Fruit fly (Drosophila melanogaster) whole organism, embryonic: Measurements from ENCODE around the gene RpL6.

ENCODE experiments used
- Asciz ChIP-seq: fragments of 200-800 bp; sonication (Bioruptor generic); optimal IDR thresholded peaks from 2 replicates; lab custom pipeline; 2017; ENCODE audit warnings: missing biosample characterization, mild to moderate bottlenecking, missing genetic modification characterization, missing genetic modification reagents
- CG10274 ChIP-seq: fragments of 200-800 bp; sonication (Bioruptor generic); optimal IDR thresholded peaks from 3 replicates; lab custom pipeline; 2017; ENCODE audit warnings: missing biosample characterization, mild to moderate bottlenecking, missing genetic modification characterization
- CG10366 ChIP-seq: fragments of 200-800 bp; sonication (Bioruptor generic); IDR thresholded peaks from 2 replicates; pipeline ENCODE4 v1.3.6; 2022; ENCODE audit warnings: missing biosample characterization, missing genetic modification characterization
- CG10462 ChIP-seq: fragments of 200-800 bp; sonication (Bioruptor generic); optimal IDR thresholded peaks from 2 replicates; lab custom pipeline; 2016; ENCODE audit warnings: missing biosample characterization, missing genetic modification characterization
- CG10565 ChIP-seq: fragments of 200-800 bp; sonication (Bioruptor generic); optimal IDR thresholded peaks from 3 replicates; lab custom pipeline; 2016; ENCODE audit warnings: missing biosample characterization, mild to moderate bottlenecking, missing genetic modification characterization
- CG11093 ChIP-seq: fragments of 200-800 bp; sonication (Bioruptor generic); IDR thresholded peaks from 3 replicates; pipeline ENCODE4 v1.3.6; 2022; ENCODE audit warnings: missing biosample characterization, missing genetic modification characterization
- CG11504 ChIP-seq: fragments of 200-800 bp; sonication (Bioruptor generic); optimal IDR thresholded peaks from 3 replicates; lab custom pipeline; 2019; ENCODE audit warnings: missing biosample characterization, mild to moderate bottlenecking, missing genetic modification characterization, moderate library complexity
- CG12104 ChIP-seq: fragments of 200-800 bp; sonication (Bioruptor generic); optimal IDR thresholded peaks from 3 replicates; lab custom pipeline; 2016; ENCODE audit warnings: missing biosample characterization, missing genetic modification characterization
- CG14710 ChIP-seq: fragments of 200-800 bp; sonication (Bioruptor generic); optimal IDR thresholded peaks from 3 replicates; lab custom pipeline; 2019; ENCODE audit warnings: missing biosample characterization, mild to moderate bottlenecking, missing genetic modification characterization, moderate library complexity
- CG15696 ChIP-seq: fragments of 200-800 bp; sonication (Bioruptor generic); optimal IDR thresholded peaks from 2 replicates; lab custom pipeline; 2019; ENCODE audit warnings: missing biosample characterization, mild to moderate bottlenecking, missing genetic modification characterization, moderate library complexity
- CG17385 ChIP-seq: fragments of 200-800 bp; sonication (Bioruptor generic); optimal IDR thresholded peaks from 3 replicates; lab custom pipeline; 2018; ENCODE audit warnings: missing biosample characterization, mild to moderate bottlenecking, missing genetic modification characterization
- CG18262 ChIP-seq: fragments of 200-800 bp; optimal IDR thresholded peaks from 3 replicates; lab custom pipeline; 2019; ENCODE audit warnings: missing biosample characterization, mild to moderate bottlenecking, missing genetic modification characterization, moderate library complexity
- CG18476 ChIP-seq: fragments of 200-800 bp; sonication (Bioruptor generic); optimal IDR thresholded peaks from 2 replicates; lab custom pipeline; 2016; ENCODE audit warnings: missing biosample characterization, mild to moderate bottlenecking, missing genetic modification characterization
- CG2129 ChIP-seq: fragments of 200-800 bp; sonication (Bioruptor generic); IDR thresholded peaks from 2 replicates; pipeline ENCODE4 v1.3.6; 2022; ENCODE audit warnings: missing biosample characterization, missing genetic modification characterization; ENCODE audit not compliant: partially characterized antibody
- CG30403 ChIP-seq: fragments of 200-800 bp; sonication (Bioruptor generic); optimal IDR thresholded peaks from 3 replicates; lab custom pipeline; 2016; ENCODE audit warnings: missing biosample characterization, missing genetic modification characterization
- CG31365 ChIP-seq: fragments of 200-800 bp; sonication (Bioruptor generic); optimal IDR thresholded peaks from 2 replicates; lab custom pipeline; 2018; ENCODE audit warnings: missing biosample characterization, mild to moderate bottlenecking, missing genetic modification characterization
- CG32532 ChIP-seq: fragments of 200-800 bp; sonication (Bioruptor generic); IDR thresholded peaks from 2 replicates; pipeline ENCODE4 v1.3.6; 2022; ENCODE audit warnings: missing biosample characterization, missing genetic modification characterization
- CG34224 ChIP-seq: fragments of 200-800 bp; sonication (Bioruptor generic); IDR thresholded peaks from 3 replicates; pipeline ENCODE4 v1.3.6; 2022; ENCODE audit warnings: missing biosample characterization, missing genetic modification characterization; ENCODE audit not compliant: partially characterized antibody
- CG4424 ChIP-seq: fragments of 200-800 bp; sonication (Bioruptor generic); optimal IDR thresholded peaks from 3 replicates; lab custom pipeline; 2016; ENCODE audit warnings: missing biosample characterization, missing genetic modification characterization
- CG5953 ChIP-seq: fragments of 200-800 bp; sonication (Bioruptor generic); IDR thresholded peaks from 2 replicates; pipeline ENCODE4 v1.3.6; 2022; ENCODE audit warnings: missing biosample characterization, missing genetic modification characterization
- CG6813 ChIP-seq: fragments of 200-800 bp; sonication (Bioruptor generic); optimal IDR thresholded peaks from 2 replicates; lab custom pipeline; 2017; ENCODE audit warnings: missing biosample characterization, missing genetic modification characterization, mild to moderate bottlenecking, moderate library complexity, missing genetic modification reagents
- D ChIP-seq, 2 experiments: fragments of 200-800 bp in 1 of 2; fragments of >200 bp in 1 of 2; sonication (Bioruptor generic) in 1 of 2; optimal IDR thresholded peaks; 2 replicates in 1 of 2; 3 replicates in 1 of 2; lab custom pipeline; 2017; ENCODE audit warnings: mild to moderate bottlenecking in 1 of 2, missing biosample characterization in 1 of 2, missing genetic modification characterization in 1 of 2, missing genetic modification reagents in 1 of 2
- Doc3 ChIP-seq: fragments of 200-800 bp; sonication (Bioruptor generic); IDR thresholded peaks from 3 replicates; pipeline ENCODE4 v1.3.6; 2022; ENCODE audit warnings: missing biosample characterization, missing genetic modification characterization; ENCODE audit not compliant: partially characterized antibody
- HHEX ChIP-seq: fragments of 200-800 bp; sonication (Bioruptor generic); optimal IDR thresholded peaks from 3 replicates; lab custom pipeline; 2017; ENCODE audit warnings: missing biosample characterization, mild to moderate bottlenecking, missing genetic modification characterization, missing genetic modification reagents
- Hey ChIP-seq: fragments of 200-800 bp; sonication (Bioruptor generic); optimal IDR thresholded peaks from 3 replicates; lab custom pipeline; 2018; ENCODE audit warnings: missing biosample characterization, mild to moderate bottlenecking, missing genetic modification characterization
- Hmx ChIP-seq: fragments of 200-800 bp; sonication (Bioruptor generic); optimal IDR thresholded peaks from 2 replicates; lab custom pipeline; 2016; ENCODE audit warnings: missing biosample characterization, missing genetic modification characterization
- Mad ChIP-seq: fragments of 200-800 bp; sonication (Bioruptor generic); optimal IDR thresholded peaks from 2 replicates; lab custom pipeline; 2016; ENCODE audit warnings: missing biosample characterization, missing genetic modification characterization
- Oaz ChIP-seq: fragments of 200-800 bp; sonication (Bioruptor generic); IDR thresholded peaks from 2 replicates; pipeline ENCODE4 v1.3.6; 2022; ENCODE audit warnings: missing biosample characterization, missing genetic modification characterization
- Opbp ChIP-seq: fragments of 200-800 bp; sonication (Bioruptor generic); IDR thresholded peaks from 3 replicates; pipeline ENCODE4 v1.3.6; 2022; ENCODE audit warnings: missing biosample characterization, missing genetic modification characterization; ENCODE audit not compliant: partially characterized antibody
- Six4 ChIP-seq: fragments of 200-800 bp; sonication (Bioruptor generic); optimal IDR thresholded peaks from 2 replicates; lab custom pipeline; 2016; ENCODE audit warnings: missing biosample characterization, missing genetic modification characterization
- Stat92E ChIP-seq, 3 experiments: fragments of >200 bp in 2 of 3; fragments of 200-800 bp in 1 of 3; sonication (Bioruptor generic) in 1 of 3; optimal IDR thresholded peaks; 2 replicates each; lab custom pipeline; 2017 to 2019; ENCODE audit warnings: missing biosample characterization in 3 of 3, missing genetic modification characterization in 3 of 3, mild to moderate bottlenecking in 1 of 3, moderate library complexity in 1 of 3
- esg ChIP-seq: fragments of 200-800 bp; sonication (Bioruptor generic); conservative IDR thresholded peaks from 2 replicates; pipeline ENCODE4 v1.3.6; 2022; ENCODE audit warnings: missing biosample characterization, missing genetic modification characterization
- exex ChIP-seq: fragments of 200-800 bp; sonication (Bioruptor generic); optimal IDR thresholded peaks from 4 replicates; lab custom pipeline; 2018; ENCODE audit warnings: missing biosample characterization, mild to moderate bottlenecking, missing genetic modification characterization, moderate library complexity
- fd102C ChIP-seq: fragments of 200-800 bp; sonication (Bioruptor generic); optimal IDR thresholded peaks from 2 replicates; lab custom pipeline; 2018; ENCODE audit warnings: missing biosample characterization, mild to moderate bottlenecking, missing genetic modification characterization, moderate library complexity
- fd64A ChIP-seq: fragments of 200-800 bp; sonication (Bioruptor generic); optimal IDR thresholded peaks from 3 replicates; lab custom pipeline; 2018; ENCODE audit warnings: missing biosample characterization, mild to moderate bottlenecking, missing genetic modification characterization
- hkb ChIP-seq, 2 experiments: fragments of 200-800 bp in 1 of 2; fragments of >200 bp in 1 of 2; sonication (Bioruptor generic) in 1 of 2; IDR thresholded peaks in 1 of 2; optimal IDR thresholded peaks in 1 of 2; 2 replicates each; pipeline versions ENCODE4 v1.3.6 to Lab custom; 2017 to 2022; ENCODE audit warnings: missing biosample characterization in 1 of 2, missing genetic modification characterization in 1 of 2
- kah ChIP-seq: fragments of 200-800 bp; sonication (Bioruptor generic); optimal IDR thresholded peaks from 2 replicates; lab custom pipeline; 2018; ENCODE audit warnings: missing biosample characterization, mild to moderate bottlenecking, missing genetic modification characterization
- lov ChIP-seq, 2 experiments: fragments of 200-800 bp in 1 of 2; fragments of >200 bp in 1 of 2; sonication (Bioruptor generic) in 1 of 2; IDR thresholded peaks in 1 of 2; optimal IDR thresholded peaks in 1 of 2; 2 replicates in 1 of 2; 3 replicates in 1 of 2; pipeline versions ENCODE4 v1.3.6 to Lab custom; 2017 to 2022; ENCODE audit warnings: missing biosample characterization in 1 of 2, missing genetic modification characterization in 1 of 2
- org-1 ChIP-seq: fragments of 200-800 bp; sonication (Bioruptor generic); optimal IDR thresholded peaks from 2 replicates; lab custom pipeline; 2017; ENCODE audit warnings: missing biosample characterization, missing genetic modification characterization
- otp ChIP-seq: fragments of 200-800 bp; sonication (Bioruptor generic); IDR thresholded peaks from 3 replicates; pipeline ENCODE4, ENCODE4 v1.3.6; 2022; ENCODE audit warnings: missing biosample characterization, missing genetic modification characterization
- pan ChIP-seq, 4 experiments: fragments of >200 bp in 3 of 4; fragments of 200-800 bp in 1 of 4; sonication (Bioruptor generic) in 1 of 4; optimal IDR thresholded peaks in 3 of 4; IDR thresholded peaks in 1 of 4; 2 replicates each; pipeline versions ENCODE4 v1.3.6 to Lab custom; 2017 to 2022; ENCODE audit warnings: missing biosample characterization in 2 of 4, missing genetic modification characterization in 2 of 4, mixed read lengths in 1 of 4
- rib ChIP-seq: fragments of 200-800 bp; sonication (Bioruptor generic); IDR thresholded peaks from 2 replicates; pipeline ENCODE4 v1.3.6; 2022; ENCODE audit warnings: missing biosample characterization, missing genetic modification characterization
- salm ChIP-seq: fragments of 200-800 bp; sonication (Bioruptor generic); optimal IDR thresholded peaks from 2 replicates; lab custom pipeline; 2018; ENCODE audit warnings: missing biosample characterization, mild to moderate bottlenecking, missing genetic modification characterization
- schlank ChIP-seq: fragments of 200-800 bp; sonication (Bioruptor generic); optimal IDR thresholded peaks from 2 replicates; lab custom pipeline; 2018; ENCODE audit warnings: missing biosample characterization, mild to moderate bottlenecking, missing genetic modification characterization
- seq ChIP-seq: fragments of 200-800 bp; sonication (Bioruptor generic); IDR thresholded peaks from 2 replicates; pipeline ENCODE4 v1.3.6; 2022; ENCODE audit warnings: missing biosample characterization, missing genetic modification characterization
- twi ChIP-seq: fragments of 200-800 bp; optimal IDR thresholded peaks from 2 replicates; lab custom pipeline; 2019; ENCODE audit warnings: missing biosample characterization, mild to moderate bottlenecking, missing genetic modification characterization, moderate library complexity
- zf30C ChIP-seq: fragments of 200-800 bp; sonication (Bioruptor generic); optimal IDR thresholded peaks from 3 replicates; lab custom pipeline; 2018; ENCODE audit warnings: missing biosample characterization, mild to moderate bottlenecking, missing genetic modification characterization

The RpL6 gene

dm6 chr3R:31616001-31616400 is 20.0 kb upstream of the RpL6 start, which contains the start of the genes Mnat9 and CG1792 (continued):
- TF ChIP-seq kah (GFP tag; lab: Kevin White, UChicago), result peak; percentile 95
- peak; percentile 97 for TF ChIP-seq CG14710 (tag; lab: Kevin White, UChicago)
- TF ChIP-seq twi (tag; lab: Kevin White, UChicago), result peak; percentile 94
- peak; percentile 99 for TF ChIP-seq otp (GFP tag; lab: Robert Waterston, UW)
- no peak for TF ChIP-seq Doc3
- peak; percentile 86 for TF ChIP-seq exex (tag; lab: Kevin White, UChicago)
- peak; percentile 97 for TF ChIP-seq HHEX
- peak; percentile 97 for TF ChIP-seq Hmx
- peak; percentile 99 for TF ChIP-seq CG4424
- TF ChIP-seq Opbp (GFP tag; lab: Robert Waterston, UW), result peak; percentile 47; the same call in 1 of the 3 replicates
- TF ChIP-seq rib (GFP tag; lab: Robert Waterston, UW), result peak; percentile 99
- peak; percentile 95 for TF ChIP-seq CG17385 (GFP tag; lab: Kevin White, UChicago)
- peak; percentile 58 for TF ChIP-seq CG34224 (GFP tag; lab: Robert Waterston, UW)
- peak; percentile 99 for TF ChIP-seq Oaz (GFP tag; lab: Robert Waterston, UW)
- TF ChIP-seq CG5953, result peak; percentile 98
- peak; percentile 98 for TF ChIP-seq CG11093
- peak; percentile 100 for TF ChIP-seq CG10366 (GFP tag; lab: Robert Waterston, UW)
- no peak for TF ChIP-seq pan (optimal IDR thresholded peaks at IDR 0.05; lab: Kevin White, UChicago)
- peak in 1 of 2 experiments; percentile 100 for TF ChIP-seq pan (GFP tag; optimal IDR thresholded peaks at IDR 0.05 in 1 of 2, IDR thresholded peaks at IDR 0.05 in 1 of 2)
- TF ChIP-seq fd64A, result peak; percentile 94
- TF ChIP-seq seq (GFP tag; lab: Robert Waterston, UW), result peak; percentile 98
- peak; percentile 94 for TF ChIP-seq salm (tag; lab: Kevin White, UChicago)
- TF ChIP-seq CG6813 (GFP tag; lab: Kevin White, UChicago), result peak; percentile 96
- TF ChIP-seq org-1, result peak; percentile 93
- TF ChIP-seq hkb (optimal IDR thresholded peaks at IDR 0.05; lab: Kevin White, UChicago), result no peak
- peak; percentile 99 for TF ChIP-seq hkb (GFP tag; IDR thresholded peaks at IDR 0.05; lab: Robert Waterston, UW)
- TF ChIP-seq CG32532 (GFP tag; lab: Robert Waterston, UW), result peak; percentile 100
- TF ChIP-seq CG30403 (GFP tag; lab: Kevin White, UChicago), result peak; percentile 99
- peak; percentile 99 for TF ChIP-seq esg (GFP tag; lab: Robert Waterston, UW)
- TF ChIP-seq CG12104, result peak; percentile 98
- peak in 1 of 3 experiments; percentile 77 for TF ChIP-seq Stat92E (GFP tag; optimal IDR thresholded peaks at IDR 0.05; lab: Kevin White, UChicago)
- peak; percentile 92 for TF ChIP-seq CG15696
- peak; percentile 86 for TF ChIP-seq CG31365
- TF ChIP-seq CG10565, result peak; percentile 95
- TF ChIP-seq CG10274 (GFP tag; lab: Kevin White, UChicago), result peak; percentile 87
- TF ChIP-seq CG10462, result peak; percentile 96
- TF ChIP-seq CG11504, result peak; percentile 97
- peak; percentile 99 for TF ChIP-seq CG18476 (GFP tag; lab: Kevin White, UChicago)
- peak; percentile 96 for TF ChIP-seq Mad (GFP tag; lab: Kevin White, UChicago)
- TF ChIP-seq D (optimal IDR thresholded peaks at IDR 0.05; lab: Kevin White, UChicago), result no peak
- peak; percentile 96 for TF ChIP-seq D (GFP tag; optimal IDR thresholded peaks at IDR 0.05; lab: Kevin White, UChicago)
- no peak for TF ChIP-seq lov (optimal IDR thresholded peaks at IDR 0.05; lab: Kevin White, UChicago)
- peak; percentile 99 for TF ChIP-seq lov (GFP tag; IDR thresholded peaks at IDR 0.05; lab: Robert Waterston, UW)
- TF ChIP-seq Asciz, result peak; percentile 97
- TF ChIP-seq Six4 (GFP tag; lab: Kevin White, UChicago), result peak; percentile 98
- peak; percentile 82 for TF ChIP-seq Hey (tag; lab: Kevin White, UChicago)
- TF ChIP-seq zf30C (GFP tag; lab: Kevin White, UChicago), result peak; percentile 83
- TF ChIP-seq CG2129 (GFP tag; lab: Robert Waterston, UW), result no peak
- peak; percentile 97 for TF ChIP-seq schlank (tag; lab: Kevin White, UChicago)
- TF ChIP-seq CG18262 (tag; lab: Kevin White, UChicago), result peak; percentile 97
- TF ChIP-seq fd102C (GFP tag; lab: Kevin White, UChicago), result peak; percentile 70
